Worm (Caenorhabditis elegans) whole organism, L3 larva: Measurements from ENCODE around the gene enu-3.1.
"Not testable (repeated sequence)": the region's sequence is repeated elsewhere in the genome, so short reads cannot be mapped to it uniquely, and the experiment has no call there.

ENCODE experiments used
- ama-1 ChIP-seq: fragments of 150-350 bp; optimal IDR thresholded peaks from 2 replicates; lab custom pipeline; 2018
- elt-2 ChIP-seq: sonication (generic microtip); optimal IDR thresholded peaks from 2 replicates; lab custom pipeline; 2016; ENCODE audit warnings: missing genetic modification reagents, mild to moderate bottlenecking, missing genetic modification characterization, missing compliant biosample characterization
- eor-1 ChIP-seq, 2 experiments: fragments of 150-350 bp; optimal IDR thresholded peaks; 2 replicates each; lab custom pipeline; 2014 to 2018; ENCODE audit warnings: missing biosample characterization in 2 of 2, missing genetic modification characterization in 2 of 2
- lin-15B ChIP-seq: fragments of 150-350 bp; optimal IDR thresholded peaks from 2 replicates; lab custom pipeline; 2014; ENCODE audit warnings: missing biosample characterization, missing genetic modification characterization
- nhr-12 ChIP-seq: fragments of 150-350 bp; optimal IDR thresholded peaks from 2 replicates; lab custom pipeline; 2014; ENCODE audit warnings: missing biosample characterization, missing genetic modification characterization
- nhr-28 ChIP-seq: fragments of 150-350 bp; optimal IDR thresholded peaks from 2 replicates; lab custom pipeline; 2014; ENCODE audit warnings: missing biosample characterization, missing genetic modification characterization

DNA sequence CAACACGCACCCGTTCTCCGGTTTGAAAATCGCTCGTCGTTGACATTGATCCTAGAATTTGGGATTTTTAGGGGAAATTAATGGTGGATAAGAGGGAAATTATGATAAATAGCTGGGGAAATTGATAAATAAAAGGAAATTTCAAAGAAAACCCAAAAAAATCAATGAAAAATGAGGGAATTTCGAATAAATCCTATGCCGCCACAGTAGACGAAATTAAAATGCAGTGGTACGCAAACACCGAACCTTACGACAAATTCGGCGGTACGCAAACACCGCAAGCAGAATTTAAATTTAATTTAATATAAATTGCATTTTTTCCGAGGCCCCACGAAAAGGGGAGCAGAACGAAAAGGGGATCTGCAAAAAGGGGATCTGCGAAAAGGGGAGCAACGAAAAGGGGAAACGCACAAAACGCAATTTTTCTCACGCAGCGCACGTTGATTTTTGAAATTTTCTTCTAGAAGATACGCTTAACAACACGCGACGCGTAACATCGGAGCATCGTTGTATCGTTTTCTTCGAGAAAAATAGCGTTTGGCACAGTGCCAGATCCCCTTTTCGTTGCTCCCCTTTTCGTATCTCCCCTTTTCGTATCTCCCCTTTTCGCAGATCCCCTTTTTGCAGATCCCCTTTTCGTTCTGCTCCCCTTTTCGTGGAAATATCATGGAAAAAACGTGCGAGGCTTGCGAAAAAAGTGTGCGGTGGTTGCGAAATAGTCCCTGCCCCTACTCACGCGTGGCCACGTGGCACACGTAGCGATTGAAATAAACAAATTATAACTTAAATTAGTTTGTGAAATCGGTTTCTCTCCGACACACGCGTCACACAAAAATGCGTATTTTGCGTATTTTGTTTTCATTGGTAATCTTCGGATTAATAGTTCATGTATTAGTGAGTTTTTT lies at the start of gene enu-3.1, which contains the start of gene smrd-1:
- not testable (repeated sequence) for TF ChIP-seq eor-1 (tag; optimal IDR thresholded peaks at IDR 0.05; lab: Kevin White, UChicago); ama-1; nhr-28 (tag; lab: Kevin White, UChicago); elt-2 (tag; lab: Kevin White, UChicago); nhr-12 (tag; lab: Kevin White, UChicago)
- peak; percentile 78 for TF ChIP-seq lin-15B (tag; lab: Kevin White, UChicago)
